Worm (Caenorhabditis elegans): ENCODE results near the gene srt-11.

DNA sequence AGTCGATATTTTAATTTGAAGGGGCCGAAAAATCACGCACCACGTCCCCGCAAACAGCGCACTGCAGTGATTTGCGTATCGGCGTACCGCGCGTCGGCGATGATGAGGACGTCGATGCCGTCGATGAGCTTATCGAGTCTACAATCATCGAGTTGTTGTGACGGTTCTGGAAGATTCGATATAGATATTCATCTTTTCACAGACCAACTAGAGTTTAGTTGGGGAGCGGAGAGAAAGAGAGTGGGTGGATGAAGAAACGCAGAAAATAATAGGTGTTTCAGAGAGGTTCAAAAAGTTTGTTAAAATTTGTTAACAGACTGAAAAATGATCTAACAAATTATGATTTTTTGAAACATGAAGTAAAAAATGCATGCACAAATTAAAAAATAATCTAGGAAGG is 12.6 kb downstream of the srt-11 start, which contains the start of gene nhr-61:
- TF ChIP-seq him-1 (tag; optimal IDR thresholded peaks at IDR 0.05) (no peak), dao-5 (tag; optimal IDR thresholded peaks at IDR 0.05) (no peak)
